Worm (Caenorhabditis elegans) whole organism, young adult: ENCODE data around the gene mtcu-2.

Source experiments
- C06A6.2 ChIP-seq: fragments of 200-800 bp; sonication (Bioruptor generic); conservative IDR thresholded peaks from 2 replicates; pipeline ENCODE4 v1.3.6; 2022; ENCODE audit warnings: missing genetic modification characterization, missing compliant biosample characterization
- F22D6.2 ChIP-seq: sonication (generic microtip); optimal IDR thresholded peaks from 2 replicates; lab custom pipeline; 2016; ENCODE audit warnings: mild to moderate bottlenecking, missing genetic modification characterization, missing compliant biosample characterization
- T07F8.4 ChIP-seq: sonication (generic microtip); optimal IDR thresholded peaks from 2 replicates; lab custom pipeline; 2016; ENCODE audit warnings: mild to moderate bottlenecking, missing genetic modification characterization, moderate library complexity, missing compliant biosample characterization
- Y67H2A.10 ChIP-seq: fragments of 200-800 bp; sonication (Bioruptor generic); conservative IDR thresholded peaks from 2 replicates; pipeline ENCODE4 v1.3.6; 2022; ENCODE audit warnings: missing genetic modification reagents, missing genetic modification characterization, missing compliant biosample characterization
- bed-2 ChIP-seq: fragments of 200-800 bp; sonication (Bioruptor generic); IDR thresholded peaks from 2 replicates; pipeline ENCODE4 v1.3.6; 2022; ENCODE audit warnings: missing genetic modification reagents, missing genetic modification characterization, missing compliant biosample characterization
- ceh-27 ChIP-seq: fragments of 200-800 bp; sonication (Bioruptor generic); optimal IDR thresholded peaks from 2 replicates; lab custom pipeline; 2018; ENCODE audit warnings: mild to moderate bottlenecking, missing genetic modification characterization, moderate library complexity, missing compliant biosample characterization
- ceh-91 ChIP-seq: fragments of 200-800 bp; sonication (Bioruptor generic); IDR thresholded peaks from 2 replicates; pipeline ENCODE4 v1.3.6; 2022; ENCODE audit warnings: missing genetic modification reagents, missing genetic modification characterization, missing compliant biosample characterization
- dox-1 ChIP-seq: fragments of 200-800 bp; sonication (Bioruptor generic); IDR thresholded peaks from 2 replicates; pipeline ENCODE4 v1.3.6; 2022; ENCODE audit warnings: missing genetic modification reagents, missing genetic modification characterization, missing compliant biosample characterization
- dpff-1 ChIP-seq: sonication (generic microtip); optimal IDR thresholded peaks from 2 replicates; lab custom pipeline; 2017; ENCODE audit warnings: mild to moderate bottlenecking, missing genetic modification characterization, missing compliant biosample characterization
- egl-44 ChIP-seq: fragments of 200-800 bp; sonication (Bioruptor generic); IDR thresholded peaks from 2 replicates; pipeline ENCODE4 v1.3.6; 2022; ENCODE audit warnings: missing genetic modification reagents, missing genetic modification characterization, missing compliant biosample characterization
- hsf-1 ChIP-seq: fragments of 200-800 bp; sonication (Bioruptor generic); IDR thresholded peaks from 2 replicates; pipeline ENCODE4 v1.3.6; 2022; ENCODE audit warnings: missing genetic modification reagents, missing genetic modification characterization, missing compliant biosample characterization
- lir-1 ChIP-seq: fragments of 200-800 bp; sonication (Bioruptor generic); conservative IDR thresholded peaks from 2 replicates; pipeline ENCODE4 v1.3.6; 2022; ENCODE audit warnings: missing genetic modification reagents, missing genetic modification characterization, missing compliant biosample characterization
- madf-10 ChIP-seq: sonication (generic microtip); optimal IDR thresholded peaks from 2 replicates; lab custom pipeline; 2016; ENCODE audit warnings: mild to moderate bottlenecking, missing genetic modification characterization, missing compliant biosample characterization
- madf-3 ChIP-seq: fragments of 200-800 bp; sonication (Bioruptor generic); IDR thresholded peaks from 2 replicates; pipeline ENCODE4 v1.3.6; 2022; ENCODE audit warnings: missing genetic modification reagents, missing genetic modification characterization, missing compliant biosample characterization
- mcd-1 ChIP-seq: fragments of 200-800 bp; sonication (Bioruptor generic); IDR thresholded peaks from 2 replicates; pipeline ENCODE4 v1.3.6; 2022; ENCODE audit warnings: missing genetic modification reagents, missing genetic modification characterization, missing compliant biosample characterization
- nfya-1 ChIP-seq: sonication (generic microtip); optimal IDR thresholded peaks from 2 replicates; lab custom pipeline; 2017; ENCODE audit warnings: antibody characterized with exemption, missing compliant biosample characterization, missing genetic modification characterization, borderline replicate concordance; ENCODE audit not compliant: insufficient read depth
- nhr-80 ChIP-seq: sonication (generic microtip); optimal IDR thresholded peaks from 2 replicates; lab custom pipeline; 2016; ENCODE audit warnings: missing genetic modification characterization, missing compliant biosample characterization
- pha-4 ChIP-seq: fragments of 150-350 bp; sonication (generic microtip); optimal IDR thresholded peaks from 2 replicates; lab custom pipeline; 2014; ENCODE audit warnings: missing biosample characterization, missing genetic modification reagents, missing genetic modification characterization
- rcor-1 ChIP-seq: fragments of 200-800 bp; sonication (Bioruptor generic); IDR thresholded peaks from 2 replicates; pipeline ENCODE4 v1.3.6; 2022; ENCODE audit warnings: missing genetic modification reagents, missing genetic modification characterization, missing compliant biosample characterization
- rpc-1 ChIP-seq, 2 experiments: fragments of 150-350 bp in 1 of 2; sonication (generic microtip) in 1 of 2; optimal IDR thresholded peaks; 2 replicates each; lab custom pipeline; 2014 to 2018; ENCODE audit warnings: missing biosample characterization in 1 of 2, missing genetic modification characterization in 1 of 2, missing genetic modification reagents in 1 of 2, missing genotype in 1 of 2
- sea-2 ChIP-seq: fragments of 200-800 bp; sonication (Bioruptor generic); IDR thresholded peaks from 2 replicates; pipeline ENCODE4 v1.3.6; 2022; ENCODE audit warnings: missing genetic modification characterization, missing compliant biosample characterization
- snpc-1.3 ChIP-seq: sonication (generic microtip); optimal IDR thresholded peaks from 2 replicates; lab custom pipeline; 2017; ENCODE audit warnings: missing genetic modification characterization, mild to moderate bottlenecking, missing compliant biosample characterization, antibody characterized with exemption, moderate library complexity, missing genotype, missing genetic modification reagents; ENCODE audit not compliant: insufficient read depth
- sptf-2 ChIP-seq: fragments of 200-800 bp; sonication (Bioruptor generic); optimal IDR thresholded peaks from 2 replicates; lab custom pipeline; 2018; ENCODE audit warnings: mild to moderate bottlenecking, missing genetic modification characterization, missing compliant biosample characterization
- ztf-22 ChIP-seq: fragments of 200-800 bp; sonication (Bioruptor generic); optimal IDR thresholded peaks from 2 replicates; lab custom pipeline; 2018; ENCODE audit warnings: mild to moderate bottlenecking, missing genetic modification characterization, moderate library complexity, missing compliant biosample characterization
- ztf-3 ChIP-seq: fragments of 200-800 bp; sonication (Bioruptor generic); optimal IDR thresholded peaks from 2 replicates; lab custom pipeline; 2018; ENCODE audit warnings: mild to moderate bottlenecking, missing genetic modification characterization, missing compliant biosample characterization

Gene mtcu-2

ce11 chrII:9988620-9989019 lies 44.4 kb downstream of the mtcu-2 start:
- TF ChIP-seq C06A6.2 (GFP tag; lab: Robert Waterston, UW): no peak
- no peak for TF ChIP-seq nhr-80 (tag; lab: Kevin White, UChicago)
- TF ChIP-seq ztf-3 (GFP tag; lab: Kevin White, UChicago): no peak
- no peak for TF ChIP-seq bed-2 (GFP tag; lab: Robert Waterston, UW)
- TF ChIP-seq Y67H2A.10 (GFP tag; lab: Robert Waterston, UW): no peak
- no peak for TF ChIP-seq hsf-1 (GFP tag; lab: Robert Waterston, UW)
- TF ChIP-seq sptf-2 (GFP tag; lab: Kevin White, UChicago): no peak
- TF ChIP-seq T07F8.4 (tag; lab: Kevin White, UChicago): no peak
- no peak for TF ChIP-seq madf-3 (GFP tag; lab: Robert Waterston, UW)
- TF ChIP-seq sea-2 (GFP tag; lab: Robert Waterston, UW): no peak
- TF ChIP-seq egl-44 (GFP tag; lab: Robert Waterston, UW): no peak
- TF ChIP-seq snpc-1.3: no peak
- no peak for TF ChIP-seq pha-4 (tag; lab: Kevin White, UChicago)

ce11 chrII:9986635-9987575 lies 46.1 kb downstream of the mtcu-2 start:
- TF ChIP-seq rcor-1 (GFP tag; lab: Robert Waterston, UW) (no peak), dpff-1 (tag; lab: Kevin White, UChicago) (no peak), madf-3 (GFP tag; lab: Robert Waterston, UW) (0 out of 2 replicates have a peak, but pooled peaks have one; percentile 30)

- TF ChIP-seq madf-10 (tag; lab: Kevin White, UChicago) (no peak), ceh-27 (peak; percentile 12), ceh-91 (no peak)
Observed at ce11 chrII:9984866-9985336, 48.1 kb downstream of the mtcu-2 start.

- TF ChIP-seq sea-2 (GFP tag; lab: Robert Waterston, UW): no peak
- TF ChIP-seq nfya-1: no peak
- no peak for TF ChIP-seq Y67H2A.10 (GFP tag; lab: Robert Waterston, UW)
- TF ChIP-seq F22D6.2 (tag; lab: Kevin White, UChicago): no peak
- TF ChIP-seq lir-1 (GFP tag; lab: Robert Waterston, UW): no peak
- no peak for TF ChIP-seq rpc-1 (optimal IDR thresholded peaks at IDR 0.05; lab: Kevin White, UChicago)
- TF ChIP-seq rpc-1 (tag; optimal IDR thresholded peaks at IDR 0.05; lab: Kevin White, UChicago): no peak
- no peak for TF ChIP-seq ztf-22
- TF ChIP-seq dox-1 (GFP tag; lab: Robert Waterston, UW): no peak
Observed at ce11 chrII:9982437-9982836, 50.6 kb downstream of the mtcu-2 start.

ce11 chrII:9981760-9982159 lies 51.3 kb downstream of the mtcu-2 start, which contains the start of gene sdz-38:
TSS of gene sdz-38 (minus strand) at chrII:9981860.
- TF ChIP-seq madf-3 (GFP tag; lab: Robert Waterston, UW) (0 out of 2 replicates have a peak, but pooled peaks have one; percentile 10), mcd-1 (GFP tag; lab: Robert Waterston, UW) (no peak)
